Fruit fly (Drosophila melanogaster): ENCODE measurements around the gene esc.

esc gene

dm6 chr2L:11808327-11808701 is 20.9 kb downstream of the esc start:
- TF ChIP-seq topi (GFP tag; optimal IDR thresholded peaks at IDR 0.05) (no peak), Eip93F (GFP tag; optimal IDR thresholded peaks at IDR 0.05) (no peak), CG7368 (GFP tag; optimal IDR thresholded peaks at IDR 0.05) (no peak), CG16779 (tag; optimal IDR thresholded peaks at IDR 0.05) (no peak), Hr4 (GFP tag; optimal IDR thresholded peaks at IDR 0.05) (peak; percentile 6), CG9139 (GFP tag; optimal IDR thresholded peaks at IDR 0.05) (no peak), CG6808 (GFP tag; optimal IDR thresholded peaks at IDR 0.05) (no peak), CG32006 (GFP tag; optimal IDR thresholded peaks at IDR 0.05) (peak; percentile 25), Smox (GFP tag; optimal IDR thresholded peaks at IDR 0.05) (peak; percentile 23), fd59A (GFP tag; optimal IDR thresholded peaks at IDR 0.05) (peak; percentile 1), spab (GFP tag; optimal IDR thresholded peaks at IDR 0.05) (no peak)

- TF ChIP-seq CG34406 (GFP tag; optimal IDR thresholded peaks at IDR 0.05): no peak
- peak; percentile 0 for TF ChIP-seq Eip75B (GFP tag; optimal IDR thresholded peaks at IDR 0.05)
- no peak for TF ChIP-seq CG3032 (tag; optimal IDR thresholded peaks at IDR 0.05)
- no peak for TF ChIP-seq Gug (GFP tag; IDR thresholded peaks at IDR 0.05)
- peak in 1 of 2 experiments; percentile 19 for TF ChIP-seq salr (GFP tag; optimal IDR thresholded peaks at IDR 0.05)
- TF ChIP-seq CG6163 (GFP tag; IDR thresholded peaks at IDR 0.05): peak; percentile 85
- no peak for TF ChIP-seq CG6276 (GFP tag; optimal IDR thresholded peaks at IDR 0.05)
- TF ChIP-seq pdm3 (GFP tag; optimal IDR thresholded peaks at IDR 0.05): peak; percentile 2
- peak; percentile 65 for TF ChIP-seq dsx (GFP tag; optimal IDR thresholded peaks at IDR 0.05; ENCODE audit: poor library complexity, severe bottlenecking)
- TF ChIP-seq CG3919 (GFP tag; optimal IDR thresholded peaks at IDR 0.05): peak; percentile 39
- TF ChIP-seq fkh (GFP tag; optimal IDR thresholded peaks at IDR 0.05): peak; percentile 42
- TF ChIP-seq Smox (GFP tag; optimal IDR thresholded peaks at IDR 0.05): no peak
- no peak for TF ChIP-seq Hr38 (GFP tag; optimal IDR thresholded peaks at IDR 0.05)
- no peak for TF ChIP-seq CG11294 (GFP tag; IDR thresholded peaks at IDR 0.05)
- TF ChIP-seq CG10631 (GFP tag; optimal IDR thresholded peaks at IDR 0.05): no peak
- no peak for TF ChIP-seq CG31627 (GFP tag; optimal IDR thresholded peaks at IDR 0.05)
- TF ChIP-seq Ets21C (GFP tag; optimal IDR thresholded peaks at IDR 0.05): no peak
- peak; percentile 8 for TF ChIP-seq esn (GFP tag; optimal IDR thresholded peaks at IDR 0.05)
- no peak for TF ChIP-seq CG6792 (GFP tag; optimal IDR thresholded peaks at IDR 0.05)
- peak; percentile 2 for TF ChIP-seq Sox102F (GFP tag; optimal IDR thresholded peaks at IDR 0.05)
- TF ChIP-seq CG8119 (GFP tag; IDR thresholded peaks at IDR 0.05): 0 out of 3 replicates have a peak, but pooled peaks have one; percentile 43
- no peak for TF ChIP-seq cyc (GFP tag; optimal IDR thresholded peaks at IDR 0.05)
- TF ChIP-seq OdsH (GFP tag; optimal IDR thresholded peaks at IDR 0.05): no peak
- TF ChIP-seq Lpt (GFP tag; optimal IDR thresholded peaks at IDR 0.05): peak; percentile 64
- no peak for TF ChIP-seq CG4318 (GFP tag; optimal IDR thresholded peaks at IDR 0.05)
- peak; percentile 63 for TF ChIP-seq eg (GFP tag; IDR thresholded peaks at IDR 0.05)
- peak; percentile 65 for TF ChIP-seq Sox14 (GFP tag; optimal IDR thresholded peaks at IDR 0.05)
- peak; percentile 13 for TF ChIP-seq CG7368 (GFP tag; optimal IDR thresholded peaks at IDR 0.05)
- peak; percentile 54 for TF ChIP-seq vri (GFP tag; optimal IDR thresholded peaks at IDR 0.05)
- peak; percentile 17 for TF ChIP-seq lz (GFP tag; optimal IDR thresholded peaks at IDR 0.05)
- TF ChIP-seq CG16779 (tag; optimal IDR thresholded peaks at IDR 0.05): peak; percentile 46
- no peak for TF ChIP-seq Sox15 (GFP tag; optimal IDR thresholded peaks at IDR 0.05)
- TF ChIP-seq Met (GFP tag; optimal IDR thresholded peaks at IDR 0.05): peak; percentile 13
- peak; percentile 59 for TF ChIP-seq CG9139 (GFP tag; optimal IDR thresholded peaks at IDR 0.05)
- no peak for TF ChIP-seq Hr39 (GFP tag; optimal IDR thresholded peaks at IDR 0.05)
- TF ChIP-seq CG32006 (GFP tag; optimal IDR thresholded peaks at IDR 0.05): no peak
- peak; percentile 51 to 73 for TF ChIP-seq ss (GFP tag; optimal IDR thresholded peaks at IDR 0.05)
- peak; percentile 16 for TF ChIP-seq Ets96B (tag; optimal IDR thresholded peaks at IDR 0.05)
- peak; percentile 11 for TF ChIP-seq achi (GFP tag; optimal IDR thresholded peaks at IDR 0.05)
- peak; percentile 77 for TF ChIP-seq CG6854 (GFP tag; optimal IDR thresholded peaks at IDR 0.05)
- peak; percentile 5 for TF ChIP-seq Hr4 (GFP tag; optimal IDR thresholded peaks at IDR 0.05)
- TF ChIP-seq CG6808 (GFP tag; optimal IDR thresholded peaks at IDR 0.05): peak; percentile 5
- peak; percentile 1 for TF ChIP-seq Blimp-1 (GFP tag; optimal IDR thresholded peaks at IDR 0.05)
- no peak for TF ChIP-seq CG11762 (GFP tag; optimal IDR thresholded peaks at IDR 0.05; ENCODE audit: insufficient read depth)
- peak; percentile 24 for TF ChIP-seq Eip78C (GFP tag)
Observed at dm6 chr2L:11807697-11808226, 21.4 kb downstream of the esc start.
